Worm (Caenorhabditis elegans) whole organism, L3 larva: ENCODE measurements around the gene gst-6.

ENCODE experiments used
- ZK546.5 ChIP-seq: sonication (generic microtip); optimal IDR thresholded peaks from 2 replicates; lab custom pipeline; 2017; ENCODE audit warnings: missing biosample characterization, missing genetic modification characterization
- ceh-16 ChIP-seq: sonication (generic microtip); optimal IDR thresholded peaks from 2 replicates; lab custom pipeline; 2017; ENCODE audit warnings: missing biosample characterization, missing genetic modification characterization
- egl-27 ChIP-seq: sonication (generic microtip); optimal IDR thresholded peaks from 4 replicates; lab custom pipeline; 2017; ENCODE audit warnings: missing biosample characterization, missing genetic modification reagents, missing genetic modification characterization
- elt-3 ChIP-seq, 3 experiments: fragments of 150-350 bp in 1 of 3; sonication (generic microtip) in 2 of 3; optimal IDR thresholded peaks; 2 replicates in 2 of 3; 4 replicates in 1 of 3; lab custom pipeline; 2014 to 2017; ENCODE audit warnings: missing biosample characterization in 3 of 3, missing genetic modification characterization in 3 of 3
- hmg-11 ChIP-seq: sonication (generic microtip); optimal IDR thresholded peaks from 2 replicates; lab custom pipeline; 2016; ENCODE audit warnings: missing genetic modification characterization, missing compliant biosample characterization
- pha-4 ChIP-seq: fragments of 150-350 bp; optimal IDR thresholded peaks from 2 replicates; lab custom pipeline; 2014; ENCODE audit warnings: missing biosample characterization, missing genetic modification reagents, missing genetic modification characterization
- sea-2 ChIP-seq: fragments of 150-350 bp; sonication (generic microtip); optimal IDR thresholded peaks from 4 replicates; lab custom pipeline; 2014; ENCODE audit warnings: missing biosample characterization, missing genetic modification reagents, missing genetic modification characterization
- unc-39 ChIP-seq: sonication (generic microtip); optimal IDR thresholded peaks from 4 replicates; lab custom pipeline; 2017; ENCODE audit warnings: missing biosample characterization, missing genetic modification characterization
- unc-62 ChIP-seq: fragments of 150-350 bp; sonication (generic microtip); optimal IDR thresholded peaks from 4 replicates; lab custom pipeline; 2014; ENCODE audit warnings: missing biosample characterization, missing genetic modification reagents, missing genetic modification characterization
- ztf-11 ChIP-seq: fragments of 150-350 bp; optimal IDR thresholded peaks from 2 replicates; lab custom pipeline; 2014; ENCODE audit warnings: missing biosample characterization, missing genetic modification characterization

DNA sequence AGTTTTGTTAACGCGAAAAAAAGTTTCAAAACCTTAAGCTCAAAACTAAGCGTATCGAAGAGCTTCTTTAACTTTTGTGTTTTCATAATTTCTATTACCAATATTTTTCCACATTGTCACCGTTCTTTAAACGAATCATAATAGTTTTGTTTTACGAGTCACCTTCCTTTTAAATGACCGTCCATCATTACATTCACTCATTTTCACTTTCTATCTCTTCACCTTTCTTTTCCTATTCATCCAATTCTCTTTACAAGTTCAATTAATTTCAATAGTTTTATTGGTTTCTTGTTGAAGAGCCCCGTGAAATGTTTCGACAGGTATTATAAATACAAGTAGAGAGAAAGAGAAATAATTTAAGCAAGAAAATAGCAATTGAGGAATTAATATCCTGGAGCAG, 7.9 kb upstream of the gst-6 start:
- TF ChIP-seq pha-4 (tag; lab: Kevin White, UChicago) (no peak), elt-3 (tag; optimal IDR thresholded peaks at IDR 0.05; lab: Kevin White, UChicago) (no peak), ZK546.5 (tag; lab: Kevin White, UChicago) (no peak), hmg-11 (tag; lab: Kevin White, UChicago) (no peak), egl-27 (no peak), unc-39 (tag; lab: Kevin White, UChicago) (no peak), sea-2 (GFP tag; lab: Kevin White, UChicago) (no peak), ceh-16 (no peak), unc-62 (GFP tag; lab: Kevin White, UChicago) (no peak), ztf-11 (tag; lab: Kevin White, UChicago) (no peak)
